Worm (Caenorhabditis elegans) whole organism, L2 larva: ENCODE data around the gene let-754.

Experiments used
- R02D3.7 ChIP-seq: fragments of 150-350 bp; optimal IDR thresholded peaks from 2 replicates; lab custom pipeline; 2014; ENCODE audit warnings: missing biosample characterization, missing genetic modification characterization
- ZK546.5 ChIP-seq: sonication (generic microtip); optimal IDR thresholded peaks from 2 replicates; lab custom pipeline; 2017; ENCODE audit warnings: missing biosample characterization, missing genetic modification characterization
- aly-2 ChIP-seq: fragments of 150-350 bp; optimal IDR thresholded peaks from 2 replicates; lab custom pipeline; 2014; ENCODE audit warnings: missing biosample characterization, missing genetic modification characterization
- nhr-11 ChIP-seq: fragments of 150-350 bp; optimal IDR thresholded peaks from 2 replicates; lab custom pipeline; 2014; ENCODE audit warnings: missing biosample characterization, missing genetic modification characterization
- nhr-237 ChIP-seq: fragments of 150-350 bp; optimal IDR thresholded peaks from 2 replicates; lab custom pipeline; 2014; ENCODE audit warnings: missing biosample characterization, missing genetic modification characterization
- skn-1 ChIP-seq: sonication (generic microtip); optimal IDR thresholded peaks from 2 replicates; lab custom pipeline; 2017; ENCODE audit warnings: missing biosample characterization, missing genetic modification characterization

DNA sequence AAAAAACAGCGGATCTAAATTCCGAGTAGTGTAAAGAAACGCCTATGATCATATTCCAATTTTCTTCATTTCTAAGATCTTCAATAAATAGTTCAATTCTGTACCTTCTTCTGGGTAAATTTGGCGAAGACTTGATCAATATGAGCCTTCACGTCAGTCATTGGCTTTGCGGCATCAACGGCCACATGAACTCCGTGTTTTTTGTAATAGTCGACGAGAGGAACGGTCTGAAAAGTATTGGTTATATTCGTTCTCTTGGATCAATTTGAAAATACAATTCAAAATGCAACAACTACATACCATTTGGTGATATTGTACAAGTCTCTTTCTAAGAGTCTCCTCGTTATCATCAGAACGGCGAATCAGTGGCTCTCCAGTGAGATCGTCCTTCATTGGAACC lies 2.7 kb downstream of the let-754 start:
- TF ChIP-seq ZK546.5 (tag; lab: Kevin White, UChicago) (no peak), R02D3.7 (tag; lab: Kevin White, UChicago) (no peak), skn-1 (tag; lab: Kevin White, UChicago) (no peak), nhr-11 (tag; lab: Kevin White, UChicago) (no peak), nhr-237 (tag; lab: Kevin White, UChicago) (no peak), aly-2 (tag; lab: Kevin White, UChicago) (no peak)
